Worm (Caenorhabditis elegans) whole organism, early embryonic: ENCODE measurements around the gene cyp-33C5.

Experiments used
- B0310.2 ChIP-seq: sonication (generic microtip); optimal IDR thresholded peaks from 2 replicates; lab custom pipeline; 2016; ENCODE audit warnings: mild to moderate bottlenecking, missing genetic modification characterization, missing compliant biosample characterization
- F13C5.2 ChIP-seq: sonication (generic microtip); optimal IDR thresholded peaks from 2 replicates; lab custom pipeline; 2017; ENCODE audit warnings: mild to moderate bottlenecking, missing genetic modification characterization, inconsistent platforms, missing compliant biosample characterization
- aly-1 ChIP-seq: sonication (generic microtip); optimal IDR thresholded peaks from 2 replicates; lab custom pipeline; 2016; ENCODE audit warnings: missing genetic modification characterization, missing compliant biosample characterization
- ama-1 ChIP-seq: fragments of 150-350 bp; optimal IDR thresholded peaks from 2 replicates; lab custom pipeline; 2014
- ceh-13 ChIP-seq: fragments of 200-800 bp; sonication (Bioruptor generic); optimal IDR thresholded peaks from 2 replicates; lab custom pipeline; 2018; ENCODE audit warnings: mild to moderate bottlenecking, missing genetic modification characterization, missing compliant biosample characterization
- ceh-36 ChIP-seq: sonication (generic microtip); optimal IDR thresholded peaks from 2 replicates; lab custom pipeline; 2016; ENCODE audit warnings: missing genetic modification characterization, inconsistent platforms, missing compliant biosample characterization
- ets-7 ChIP-seq: sonication (generic microtip); optimal IDR thresholded peaks from 2 replicates; lab custom pipeline; 2016; ENCODE audit warnings: missing genotype, missing genetic modification characterization, missing compliant biosample characterization
- flt-1 ChIP-seq: fragments of 200-800 bp; sonication (Bioruptor generic); IDR thresholded peaks from 2 replicates; pipeline ENCODE4 v1.3.6; 2022; ENCODE audit warnings: missing genetic modification characterization, missing compliant biosample characterization
- hmbx-1 ChIP-seq: sonication (generic microtip); optimal IDR thresholded peaks from 2 replicates; lab custom pipeline; 2016; ENCODE audit warnings: mild to moderate bottlenecking, missing genetic modification characterization, missing compliant biosample characterization
- hmg-4 ChIP-seq: fragments of 200-800 bp; sonication (Bioruptor generic); optimal IDR thresholded peaks from 2 replicates; lab custom pipeline; 2018; ENCODE audit warnings: mild to moderate bottlenecking, missing genetic modification characterization, missing compliant biosample characterization
- hnd-1 ChIP-seq: sonication (generic microtip); optimal IDR thresholded peaks from 2 replicates; lab custom pipeline; 2016; ENCODE audit warnings: missing genetic modification characterization, missing compliant biosample characterization
- pes-1 ChIP-seq: fragments of 200-800 bp; sonication (Bioruptor generic); IDR thresholded peaks from 2 replicates; pipeline ENCODE4 v1.3.6; 2022; ENCODE audit warnings: missing genetic modification reagents, missing genetic modification characterization, missing compliant biosample characterization
- scrt-1 ChIP-seq: fragments of 200-800 bp; sonication (Bioruptor generic); IDR thresholded peaks from 2 replicates; pipeline ENCODE4 v1.3.6; 2022; ENCODE audit warnings: missing genetic modification characterization, missing compliant biosample characterization
- sea-1 ChIP-seq: fragments of 200-800 bp; sonication (Bioruptor generic); conservative IDR thresholded peaks from 2 replicates; pipeline ENCODE4 v1.3.6; 2022; ENCODE audit warnings: missing genetic modification characterization, missing compliant biosample characterization
- tbx-11 ChIP-seq: fragments of 200-800 bp; sonication (Bioruptor generic); IDR thresholded peaks from 2 replicates; pipeline ENCODE4 v1.3.6; 2022; ENCODE audit warnings: missing genetic modification characterization, missing compliant biosample characterization
- tbx-37 ChIP-seq: fragments of 200-800 bp; sonication (Bioruptor generic); conservative IDR thresholded peaks from 2 replicates; pipeline ENCODE4 v1.3.6; 2022; ENCODE audit warnings: missing genetic modification reagents, missing genetic modification characterization, missing compliant biosample characterization
- tra-4 ChIP-seq: sonication (generic microtip); optimal IDR thresholded peaks from 2 replicates; lab custom pipeline; 2017; ENCODE audit warnings: missing genetic modification characterization, missing compliant biosample characterization

The cyp-33C5 gene

DNA sequence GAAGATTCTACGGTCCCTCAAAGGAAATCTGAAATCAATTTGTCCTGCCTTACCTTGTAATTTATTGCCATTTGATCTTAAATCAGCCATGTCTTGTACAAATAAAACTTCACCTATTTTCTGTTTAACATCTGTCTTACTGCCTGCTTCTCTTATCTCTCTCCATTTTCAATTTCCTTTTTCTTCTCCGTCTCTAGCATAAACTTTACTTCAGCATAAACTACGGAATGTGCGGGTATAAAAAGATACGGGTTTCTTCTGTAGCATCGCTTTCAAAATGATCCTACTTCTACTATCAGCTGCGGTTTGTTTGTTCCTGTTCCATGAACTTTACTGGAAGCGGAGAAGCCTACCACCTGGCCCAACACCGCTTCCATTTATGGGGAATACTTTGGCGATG lies at the start of gene cyp-33C5:
cyp-33C5 (plus strand) TSS at position 254 of the 400 bp plus-strand sequence.
- no peak for TF ChIP-seq aly-1 (tag; lab: Kevin White, UChicago)
- TF ChIP-seq hmbx-1 (tag; lab: Kevin White, UChicago) = no peak
- no peak for TF ChIP-seq scrt-1 (GFP tag; lab: Robert Waterston, UW)
- TF ChIP-seq flt-1 (GFP tag; lab: Robert Waterston, UW) = no peak
- no peak for TF ChIP-seq B0310.2 (tag; lab: Kevin White, UChicago)

DNA sequence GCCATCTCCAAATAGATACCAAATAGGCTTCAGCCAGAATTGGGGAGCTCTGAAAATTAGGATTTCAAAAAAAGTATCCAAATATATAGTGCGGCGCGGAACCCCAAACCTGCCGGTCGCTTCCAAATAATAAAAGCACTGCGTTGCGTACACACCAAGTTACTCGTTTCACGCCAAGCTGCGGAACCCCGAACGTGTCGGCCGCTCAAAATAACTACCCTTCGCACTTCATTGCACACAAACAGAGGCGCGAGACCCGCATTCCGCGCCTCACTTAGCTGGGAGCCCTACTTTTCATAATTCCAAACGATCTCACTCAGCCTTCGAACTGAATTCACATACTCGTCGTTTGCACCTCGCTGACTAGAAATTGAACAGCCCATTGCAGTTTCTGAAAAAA lies 45.2 kb upstream of the cyp-33C5 start:
- TF ChIP-seq tbx-37 (GFP tag; lab: Robert Waterston, UW) (no peak), scrt-1 (GFP tag; lab: Robert Waterston, UW) (no peak), ceh-13 (GFP tag; lab: Kevin White, UChicago) (no peak), ceh-36 (tag; lab: Kevin White, UChicago) (no peak), B0310.2 (tag; lab: Kevin White, UChicago) (no peak), flt-1 (GFP tag; lab: Robert Waterston, UW) (no peak), hmbx-1 (tag; lab: Kevin White, UChicago) (no peak), hnd-1 (tag; lab: Kevin White, UChicago) (no peak), hmg-4 (no peak), tra-4 (tag; lab: Kevin White, UChicago) (no peak), F13C5.2 (tag; lab: Kevin White, UChicago) (no peak), ets-7 (tag; lab: Kevin White, UChicago) (no peak), tbx-11 (GFP tag; lab: Robert Waterston, UW) (no peak), aly-1 (tag; lab: Kevin White, UChicago) (no peak), sea-1 (no peak), pes-1 (no peak), ama-1 (lab: Kevin White, UChicago) (no peak)

DNA sequence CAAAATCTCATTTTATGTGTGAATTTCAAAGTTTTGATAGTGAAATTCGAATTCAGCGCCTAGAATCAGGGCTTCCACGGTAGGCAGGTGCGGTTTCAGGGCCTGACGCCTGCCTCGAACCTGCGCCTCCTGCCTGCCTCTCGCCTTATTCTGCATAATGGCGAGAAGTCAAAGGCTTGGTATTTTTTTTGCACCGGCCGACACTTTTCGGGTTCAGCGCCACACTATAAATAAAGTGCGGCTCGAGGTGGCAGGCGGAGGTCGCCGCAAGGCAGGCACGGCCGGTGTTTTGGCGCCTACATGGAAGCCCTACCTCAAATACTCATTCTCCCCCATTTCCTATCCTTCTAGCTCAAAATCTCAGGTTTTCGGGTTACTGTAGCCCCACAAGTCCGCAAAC lies 44.4 kb upstream of the cyp-33C5 start:
- TF ChIP-seq hmg-4 = no peak
- no peak for TF ChIP-seq ceh-13 (GFP tag; lab: Kevin White, UChicago)
- no peak for TF ChIP-seq scrt-1 (GFP tag; lab: Robert Waterston, UW)
- no peak for TF ChIP-seq flt-1 (GFP tag; lab: Robert Waterston, UW)
- TF ChIP-seq ceh-36 (tag; lab: Kevin White, UChicago) = no peak
- TF ChIP-seq pes-1 = no peak
- no peak for TF ChIP-seq F13C5.2 (tag; lab: Kevin White, UChicago)

DNA sequence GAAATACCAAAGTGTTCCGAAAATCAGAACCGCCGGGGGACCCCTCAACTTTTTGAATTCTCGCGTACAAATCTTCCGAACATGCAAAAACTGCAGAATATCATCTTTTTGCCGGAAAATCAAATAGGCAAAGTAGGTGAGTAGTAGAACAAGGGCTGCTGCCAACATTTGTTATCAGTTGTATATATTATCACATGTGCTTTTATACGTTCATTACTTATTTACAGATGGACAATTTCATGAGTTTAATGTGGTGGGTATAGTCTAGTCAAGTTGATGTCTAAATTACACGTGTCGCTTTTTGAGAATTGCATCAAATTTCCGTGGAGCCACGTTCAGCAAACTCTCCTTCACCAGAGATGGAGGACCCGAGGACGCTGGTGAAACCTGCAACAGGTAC lies 43.6 kb upstream of the cyp-33C5 start, which contains the start of gene cyp-32B1:
cyp-32B1 (minus strand) TSS at position 176 of the 400 bp plus-strand sequence.
- TF ChIP-seq ama-1 (lab: Kevin White, UChicago) = no peak
- TF ChIP-seq tbx-11 (GFP tag; lab: Robert Waterston, UW) = no peak
- TF ChIP-seq hmbx-1 (tag; lab: Kevin White, UChicago) = no peak
- no peak for TF ChIP-seq pes-1
- no peak for TF ChIP-seq aly-1 (tag; lab: Kevin White, UChicago)
- no peak for TF ChIP-seq ceh-13 (GFP tag; lab: Kevin White, UChicago)
- TF ChIP-seq scrt-1 (GFP tag; lab: Robert Waterston, UW) = no peak
- no peak for TF ChIP-seq flt-1 (GFP tag; lab: Robert Waterston, UW)
- TF ChIP-seq hmg-4 = no peak
- no peak for TF ChIP-seq tra-4 (tag; lab: Kevin White, UChicago)
- no peak for TF ChIP-seq ceh-36 (tag; lab: Kevin White, UChicago)
- no peak for TF ChIP-seq ets-7 (tag; lab: Kevin White, UChicago)
- no peak for TF ChIP-seq hnd-1 (tag; lab: Kevin White, UChicago)
- TF ChIP-seq tbx-37 (GFP tag; lab: Robert Waterston, UW) = no peak
- no peak for TF ChIP-seq sea-1
- no peak for TF ChIP-seq B0310.2 (tag; lab: Kevin White, UChicago)
- TF ChIP-seq F13C5.2 (tag; lab: Kevin White, UChicago) = no peak

DNA sequence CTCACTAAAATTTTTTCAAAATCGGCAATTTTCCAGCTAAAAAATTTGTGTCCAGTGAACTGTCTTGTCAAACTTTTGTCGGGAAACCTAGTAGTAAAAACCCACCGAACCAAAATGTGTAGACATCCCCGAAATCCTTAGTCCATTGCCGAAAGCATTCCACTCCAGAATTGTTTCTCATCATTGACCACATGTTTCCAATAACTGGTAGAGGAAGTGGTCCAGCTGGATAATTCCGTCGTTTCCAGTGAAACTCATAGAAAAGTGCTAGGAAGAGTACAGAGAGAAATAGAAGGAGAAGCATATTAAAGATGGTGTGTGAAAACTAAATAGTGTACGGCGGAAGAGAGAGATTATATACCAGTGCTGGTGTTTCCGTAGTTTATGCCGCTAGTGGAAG lies 40.7 kb upstream of the cyp-33C5 start, which contains the start of gene cyp-33C12:
cyp-33C12 (minus strand) TSS at position 321 of the 400 bp plus-strand sequence.
- TF ChIP-seq F13C5.2 (tag; lab: Kevin White, UChicago) (no peak), B0310.2 (tag; lab: Kevin White, UChicago) (no peak), ceh-36 (tag; lab: Kevin White, UChicago) (no peak), tbx-11 (GFP tag; lab: Robert Waterston, UW) (no peak), tra-4 (tag; lab: Kevin White, UChicago) (no peak), ceh-13 (GFP tag; lab: Kevin White, UChicago) (no peak), hmbx-1 (tag; lab: Kevin White, UChicago) (no peak), ama-1 (lab: Kevin White, UChicago) (no peak), pes-1 (no peak), scrt-1 (GFP tag; lab: Robert Waterston, UW) (no peak), ets-7 (tag; lab: Kevin White, UChicago) (no peak)

DNA sequence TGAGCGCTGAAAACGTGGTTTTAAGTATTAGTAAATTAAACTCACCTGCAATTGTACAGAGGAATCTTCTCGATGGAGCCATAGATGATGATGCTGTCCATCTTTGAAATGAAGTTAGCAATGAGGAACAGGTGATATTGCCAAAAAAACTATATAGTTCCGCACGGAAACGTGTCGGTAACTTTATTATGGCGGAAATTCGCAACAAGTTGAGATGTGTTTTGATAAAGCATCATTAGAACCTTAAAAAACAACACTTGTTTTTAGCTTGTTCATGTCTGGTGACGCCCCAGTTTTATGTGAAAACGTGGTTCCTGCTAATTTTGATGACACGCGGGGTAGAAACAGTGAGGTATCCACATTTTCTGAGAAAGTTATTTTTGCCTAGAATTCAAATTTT lies 38.6 kb upstream of the cyp-33C5 start, which contains the start of gene srt-40:
srt-40 (minus strand) TSS at position 101 of the 400 bp plus-strand sequence.
- TF ChIP-seq scrt-1 (GFP tag; lab: Robert Waterston, UW) = no peak
- TF ChIP-seq hnd-1 (tag; lab: Kevin White, UChicago) = no peak
- no peak for TF ChIP-seq hmbx-1 (tag; lab: Kevin White, UChicago)
- no peak for TF ChIP-seq ceh-13 (GFP tag; lab: Kevin White, UChicago)
- TF ChIP-seq flt-1 (GFP tag; lab: Robert Waterston, UW) = no peak
- no peak for TF ChIP-seq tbx-11 (GFP tag; lab: Robert Waterston, UW)
- no peak for TF ChIP-seq aly-1 (tag; lab: Kevin White, UChicago)
- no peak for TF ChIP-seq ets-7 (tag; lab: Kevin White, UChicago)
- no peak for TF ChIP-seq B0310.2 (tag; lab: Kevin White, UChicago)
- no peak for TF ChIP-seq tra-4 (tag; lab: Kevin White, UChicago)
- no peak for TF ChIP-seq sea-1
- TF ChIP-seq tbx-37 (GFP tag; lab: Robert Waterston, UW) = no peak
- no peak for TF ChIP-seq ama-1 (lab: Kevin White, UChicago)
- no peak for TF ChIP-seq hmg-4
- TF ChIP-seq pes-1 = no peak
- TF ChIP-seq F13C5.2 (tag; lab: Kevin White, UChicago) = no peak
- no peak for TF ChIP-seq ceh-36 (tag; lab: Kevin White, UChicago)

DNA sequence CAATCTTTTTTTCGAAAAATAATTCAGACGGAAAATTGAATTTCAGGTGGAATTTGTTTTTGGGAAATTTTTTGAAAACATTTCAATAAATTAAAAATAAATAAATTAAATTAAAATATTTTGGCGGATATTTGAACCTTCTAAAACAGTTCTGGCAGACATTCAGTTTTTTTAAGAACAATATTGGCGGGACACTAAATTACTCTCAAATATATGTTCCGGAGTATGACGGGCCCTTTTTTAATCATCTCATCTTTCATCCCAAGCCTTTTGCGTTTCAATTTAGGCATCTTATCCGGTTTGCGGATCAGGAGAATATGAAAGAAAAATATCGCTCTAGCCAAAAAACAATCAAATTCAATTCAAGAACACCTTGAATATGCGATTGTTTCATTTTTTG lies 38.0 kb upstream of the cyp-33C5 start, which contains the start of gene svh-11:
svh-11 (plus strand) TSS at position 301 of the 400 bp plus-strand sequence.
- TF ChIP-seq tbx-11 (GFP tag; lab: Robert Waterston, UW) = no peak
- TF ChIP-seq F13C5.2 (tag; lab: Kevin White, UChicago) = no peak
- TF ChIP-seq sea-1 = no peak
- no peak for TF ChIP-seq ceh-36 (tag; lab: Kevin White, UChicago)
- TF ChIP-seq hnd-1 (tag; lab: Kevin White, UChicago) = no peak
- TF ChIP-seq B0310.2 (tag; lab: Kevin White, UChicago) = no peak
- no peak for TF ChIP-seq pes-1
- no peak for TF ChIP-seq hmg-4
- TF ChIP-seq flt-1 (GFP tag; lab: Robert Waterston, UW) = no peak
- no peak for TF ChIP-seq tbx-37 (GFP tag; lab: Robert Waterston, UW)
- TF ChIP-seq aly-1 (tag; lab: Kevin White, UChicago) = no peak
- no peak for TF ChIP-seq hmbx-1 (tag; lab: Kevin White, UChicago)
- TF ChIP-seq ceh-13 (GFP tag; lab: Kevin White, UChicago) = no peak
